Worm (Caenorhabditis elegans): Measurements from ENCODE around the gene plc-4.

DNA sequence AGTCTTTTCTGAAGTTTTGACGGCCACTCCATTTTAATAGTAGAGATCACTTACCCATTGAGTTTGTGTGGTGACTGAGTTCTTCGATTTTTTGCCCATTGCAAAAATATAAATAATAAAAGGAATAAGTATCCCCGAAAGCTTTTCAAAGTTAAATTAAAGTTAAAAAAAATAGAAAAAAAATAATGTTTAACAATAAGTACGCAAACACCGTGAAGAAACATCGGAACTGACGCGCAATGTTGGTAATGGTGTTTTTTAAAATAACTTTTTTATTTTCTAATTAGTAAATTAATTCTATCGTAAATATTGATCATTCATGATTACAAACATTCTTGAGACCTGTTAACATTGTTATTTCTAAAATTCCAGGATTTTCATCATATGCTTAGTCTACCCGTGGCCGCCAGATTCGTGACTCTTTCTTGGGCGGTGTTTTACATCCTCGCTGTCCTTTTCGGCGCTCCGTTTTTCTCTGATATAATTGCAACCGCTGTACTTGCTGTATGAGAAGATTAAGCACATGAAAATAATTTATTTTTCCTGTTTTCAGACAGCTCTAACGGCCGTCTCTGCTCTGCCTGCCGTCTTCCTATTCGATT is 43.9 kb upstream of the plc-4 start, which contains the start of the genes F49E8.7, F49E8.8 and nprl-2:
- TF ChIP-seq pqm-1 (tag; optimal IDR thresholded peaks at IDR 0.05) (no peak), unc-62 (GFP tag; optimal IDR thresholded peaks at IDR 0.05) (no peak), nhr-12 (tag; optimal IDR thresholded peaks at IDR 0.05) (no peak), ztf-11 (tag; optimal IDR thresholded peaks at IDR 0.05) (no peak), nhr-90 (tag; optimal IDR thresholded peaks at IDR 0.05; ENCODE audit: poor library complexity) (no peak), fos-1 (tag; optimal IDR thresholded peaks at IDR 0.05) (no peak), zag-1 (tag; optimal IDR thresholded peaks at IDR 0.05) (no peak), fkh-4 (tag; optimal IDR thresholded peaks at IDR 0.05; ENCODE audit: borderline replicate concordance) (no peak), fkh-8 (tag; optimal IDR thresholded peaks at IDR 0.05) (no peak), fkh-10 (GFP tag; optimal IDR thresholded peaks at IDR 0.05) (no peak), snu-23 (GFP tag; optimal IDR thresholded peaks at IDR 0.05) (no peak)

Data from whole organism, L1 larva.